Worm (Caenorhabditis elegans) whole organism, midembryonic: ENCODE data around the gene F58A6.5.

ENCODE experiments used
- cog-1 ChIP-seq: sonication (generic microtip); optimal IDR thresholded peaks from 2 replicates; lab custom pipeline; 2016; ENCODE audit warnings: missing genetic modification characterization, missing compliant biosample characterization
- flt-1 ChIP-seq: fragments of 200-800 bp; sonication (Bioruptor generic); IDR thresholded peaks from 2 replicates; pipeline ENCODE4 v1.3.6; 2022; ENCODE audit warnings: missing genetic modification characterization, missing compliant biosample characterization
- klf-2 ChIP-seq: fragments of 200-800 bp; sonication (Bioruptor generic); conservative IDR thresholded peaks from 2 replicates; pipeline ENCODE4 v1.3.6; 2022; ENCODE audit warnings: missing genetic modification reagents, missing genetic modification characterization, missing compliant biosample characterization
- med-1 ChIP-seq: sonication (generic microtip); optimal IDR thresholded peaks from 2 replicates; lab custom pipeline; 2017; ENCODE audit warnings: missing genetic modification characterization, mild to moderate bottlenecking, missing compliant biosample characterization, antibody characterized with exemption, missing genetic modification reagents; ENCODE audit not compliant: insufficient read depth
- tab-1 ChIP-seq: fragments of 200-800 bp; sonication (Bioruptor generic); IDR thresholded peaks from 2 replicates; pipeline ENCODE4 v1.3.6; 2022; ENCODE audit warnings: missing genetic modification characterization, missing compliant biosample characterization
- ztf-23 ChIP-seq: fragments of 200-800 bp; sonication (Bioruptor generic); IDR thresholded peaks from 2 replicates; pipeline ENCODE4 v1.3.6; 2022; ENCODE audit warnings: missing genetic modification reagents, missing genetic modification characterization, missing compliant biosample characterization
- ztf-29 ChIP-seq: fragments of 200-800 bp; sonication (Bioruptor generic); IDR thresholded peaks from 2 replicates; pipeline ENCODE4 v1.3.6; 2022; ENCODE audit warnings: missing genetic modification reagents, missing genetic modification characterization, missing compliant biosample characterization

ce11 chrII:5141945-5142514, 6.2 kb downstream of the F58A6.5 start, which contains the start of gene nas-29:
- TF ChIP-seq flt-1 (GFP tag; lab: Robert Waterston, UW) (no peak), cog-1 (tag; lab: Kevin White, UChicago) (no peak), tab-1 (GFP tag; lab: Robert Waterston, UW) (no peak), med-1 (GFP tag; lab: Kevin White, UChicago) (no peak), ztf-29 (GFP tag; lab: Robert Waterston, UW) (no peak), ztf-23 (GFP tag; lab: Robert Waterston, UW) (no peak), klf-2 (no peak)
